Fruit fly (Drosophila melanogaster) whole organism, prepupa: ENCODE measurements around the gene CHKov1.

Experiments used
- CG11902 ChIP-seq: fragments of 200-800 bp; sonication (Bioruptor generic); optimal IDR thresholded peaks from 3 replicates; lab custom pipeline; 2016; ENCODE audit warnings: missing biosample characterization, missing genetic modification characterization
- CG3032 ChIP-seq: fragments of 200-800 bp; optimal IDR thresholded peaks from 2 replicates; lab custom pipeline; 2019; ENCODE audit warnings: missing biosample characterization, mild to moderate bottlenecking, missing genetic modification characterization, moderate library complexity
- CG34406 ChIP-seq: fragments of 200-800 bp; sonication (Bioruptor generic); optimal IDR thresholded peaks from 3 replicates; lab custom pipeline; 2016; ENCODE audit warnings: missing biosample characterization, missing genetic modification characterization
- CG7368 ChIP-seq: fragments of 200-800 bp; sonication (Bioruptor generic); optimal IDR thresholded peaks from 3 replicates; lab custom pipeline; 2016; ENCODE audit warnings: missing biosample characterization, missing genetic modification characterization
- CG8319 ChIP-seq: fragments of 200-800 bp; sonication (Bioruptor generic); optimal IDR thresholded peaks from 3 replicates; lab custom pipeline; 2016; ENCODE audit warnings: missing biosample characterization, missing genetic modification characterization
- CG9139 ChIP-seq: fragments of 200-800 bp; sonication (Bioruptor generic); optimal IDR thresholded peaks from 3 replicates; lab custom pipeline; 2017; ENCODE audit warnings: missing biosample characterization, mild to moderate bottlenecking, missing genetic modification characterization
- Gug ChIP-seq: fragments of 200-800 bp; sonication (Bioruptor generic); IDR thresholded peaks from 2 replicates; pipeline ENCODE4 v1.3.6; 2022; ENCODE audit warnings: missing biosample characterization, missing genetic modification characterization
- Sox102F ChIP-seq: fragments of 200-800 bp; sonication (Bioruptor generic); optimal IDR thresholded peaks from 2 replicates; lab custom pipeline; 2016; ENCODE audit warnings: missing biosample characterization, mild to moderate bottlenecking, missing genetic modification characterization
- Sox14 ChIP-seq: fragments of 200-800 bp; sonication (Bioruptor generic); optimal IDR thresholded peaks from 3 replicates; lab custom pipeline; 2016; ENCODE audit warnings: missing biosample characterization, missing genetic modification characterization
- Sox15 ChIP-seq: fragments of 200-800 bp; sonication (Bioruptor generic); optimal IDR thresholded peaks from 3 replicates; lab custom pipeline; 2016; ENCODE audit warnings: missing biosample characterization, missing genetic modification characterization
- eg ChIP-seq: fragments of 200-800 bp; sonication (Bioruptor generic); IDR thresholded peaks from 3 replicates; pipeline ENCODE4 v1.3.6; 2022; ENCODE audit warnings: missing biosample characterization, missing genetic modification characterization
- fd85E ChIP-seq: fragments of 200-800 bp; sonication (Bioruptor generic); optimal IDR thresholded peaks from 3 replicates; lab custom pipeline; 2016; ENCODE audit warnings: missing biosample characterization, missing genetic modification characterization
- lz ChIP-seq: fragments of 200-800 bp; sonication (Bioruptor generic); optimal IDR thresholded peaks from 3 replicates; lab custom pipeline; 2016; ENCODE audit warnings: missing biosample characterization, missing genetic modification characterization

DNA sequence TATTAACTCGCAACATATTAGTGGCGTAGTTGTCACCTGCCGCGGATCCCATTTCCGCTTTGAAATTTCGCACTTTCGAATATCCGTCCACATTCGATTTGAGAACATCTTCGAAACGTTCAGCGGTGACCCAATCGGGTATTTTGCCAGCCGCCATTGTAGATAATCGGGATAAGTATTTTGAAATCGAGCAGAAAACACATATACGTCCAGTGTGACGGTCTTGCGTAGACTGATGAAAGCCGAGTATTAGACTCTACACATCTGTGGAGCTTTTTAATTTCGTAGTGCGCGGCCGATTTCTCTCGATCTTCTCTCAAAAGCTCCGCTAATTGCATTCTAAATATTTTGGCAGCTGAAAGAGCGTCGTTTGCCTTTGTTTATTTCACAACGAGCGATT, at the start of gene CHKov1:
- no peak for TF ChIP-seq CG3032 (tag; lab: Kevin White, UChicago)
- no peak for TF ChIP-seq eg (GFP tag; lab: Robert Waterston, UW)
- no peak for TF ChIP-seq Sox15
- no peak for TF ChIP-seq Sox102F (GFP tag; lab: Kevin White, UChicago)
- no peak for TF ChIP-seq CG9139 (GFP tag; lab: Kevin White, UChicago)
- TF ChIP-seq CG11902 (GFP tag; lab: Kevin White, UChicago): no peak
- no peak for TF ChIP-seq Gug (GFP tag; lab: Robert Waterston, UW)
- TF ChIP-seq Sox14: no peak
- TF ChIP-seq CG7368 (GFP tag; lab: Kevin White, UChicago): no peak
- no peak for TF ChIP-seq fd85E (GFP tag; lab: Kevin White, UChicago)
- no peak for TF ChIP-seq lz
- no peak for TF ChIP-seq CG8319 (GFP tag; lab: Kevin White, UChicago)
- TF ChIP-seq CG34406 (GFP tag; lab: Kevin White, UChicago): no peak
